Comparison of ENCODE assay signal across 4 worm cellular contexts in genomic region chrII:10388041-10388706, ce11.
TF ChIP-seq lines count a peak whose summit lies in the region.

No protein-coding gene starts in this region.

TF ChIP-seq in whole organism, L2 larva, 48 proteins besides CTCF, POLR2A, EP300 and RAD21 (continues in another document):
- TF ChIP-seq ama-1 (optimal IDR thresholded peaks at IDR 0.05; lab: Kevin White, UChicago) (peak; percentile 50), lsy-2 (tag; optimal IDR thresholded peaks at IDR 0.05; lab: Kevin White, UChicago) (peak; percentile 14 to 86), blmp-1 (tag; optimal IDR thresholded peaks at IDR 0.05; lab: Kevin White, UChicago; ENCODE audit: insufficient read depth) (no peak), snpc-4 (tag; optimal IDR thresholded peaks at IDR 0.05; lab: Kevin White, UChicago) (peak; percentile 24), nhr-11 (tag; optimal IDR thresholded peaks at IDR 0.05; lab: Kevin White, UChicago) (no peak), mdl-1 (tag; optimal IDR thresholded peaks at IDR 0.05; lab: Kevin White, UChicago) (no peak), unc-62 (GFP tag; optimal IDR thresholded peaks at IDR 0.05; lab: Kevin White, UChicago) (no peak), nhr-129 (tag; optimal IDR thresholded peaks at IDR 0.05; lab: Kevin White, UChicago) (peak; percentile 27), ZK546.5 (tag; optimal IDR thresholded peaks at IDR 0.05; lab: Kevin White, UChicago) (peak; percentile 7), lin-13 (GFP tag; optimal IDR thresholded peaks at IDR 0.05; lab: Kevin White, UChicago) (peak; percentile 74), gmeb-1 (tag; optimal IDR thresholded peaks at IDR 0.05; lab: Kevin White, UChicago) (peak; percentile 69), nhr-77 (tag; optimal IDR thresholded peaks at IDR 0.05; lab: Kevin White, UChicago) (no peak), nhr-21 (tag; optimal IDR thresholded peaks at IDR 0.05; lab: Kevin White, UChicago) (peak; percentile 58), R02D3.7 (tag; optimal IDR thresholded peaks at IDR 0.05; lab: Kevin White, UChicago) (peak; percentile 94), ceh-82 (tag; optimal IDR thresholded peaks at IDR 0.05; lab: Kevin White, UChicago) (no peak), nhr-25 (tag; optimal IDR thresholded peaks at IDR 0.05; lab: Kevin White, UChicago) (peak; percentile 76), ztf-4 (tag; optimal IDR thresholded peaks at IDR 0.05; lab: Kevin White, UChicago) (peak; percentile 75), aly-2 (tag; optimal IDR thresholded peaks at IDR 0.05; lab: Kevin White, UChicago) (no peak), crh-2 (tag; optimal IDR thresholded peaks at IDR 0.05; lab: Kevin White, UChicago) (peak; percentile 73), nhr-6 (tag; optimal IDR thresholded peaks at IDR 0.05; lab: Kevin White, UChicago) (peak; percentile 32), mab-5 (tag; optimal IDR thresholded peaks at IDR 0.05; lab: Kevin White, UChicago) (peak; percentile 41), zag-1 (tag; optimal IDR thresholded peaks at IDR 0.05; lab: Kevin White, UChicago) (no peak), C34F6.9 (tag; optimal IDR thresholded peaks at IDR 0.05; lab: Kevin White, UChicago) (peak; percentile 76)

TF ChIP-seq in whole organism, L4 larva, 104 proteins besides CTCF, POLR2A, EP300 and RAD21 (continues in another document):
- TF ChIP-seq nhr-28 (tag; optimal IDR thresholded peaks at IDR 0.05; lab: Kevin White, UChicago) (peak; percentile 57), daf-16 (GFP tag; optimal IDR thresholded peaks at IDR 0.05; lab: Kevin White, UChicago) (peak in 1 of 2 experiments; percentile 27), daf-16 (tag; optimal IDR thresholded peaks at IDR 0.05; lab: Kevin White, UChicago) (peak; percentile 70), nhr-102 (tag; optimal IDR thresholded peaks at IDR 0.05; lab: Kevin White, UChicago) (peak; percentile 43), dmd-6 (GFP tag; IDR thresholded peaks at IDR 0.05; lab: Robert Waterston, UW) (0 out of 2 replicates have a peak, but pooled peaks have one; percentile 24), nhr-10 (tag; optimal IDR thresholded peaks at IDR 0.05; lab: Kevin White, UChicago) (no peak), fkh-10 (GFP tag; optimal IDR thresholded peaks at IDR 0.05; lab: Kevin White, UChicago) (peak; percentile 6), mxl-2 (GFP tag; conservative IDR thresholded peaks at IDR 0.05; lab: Robert Waterston, UW) (peak; percentile 92), duxl-1 (tag; optimal IDR thresholded peaks at IDR 0.05; lab: Kevin White, UChicago; ENCODE audit: poor library complexity) (peak; percentile 59), lin-38 (GFP tag; IDR thresholded peaks at IDR 0.05; lab: Robert Waterston, UW) (peak; percentile 73), hmg-1.1 (GFP tag; IDR thresholded peaks at IDR 0.05; lab: Robert Waterston, UW) (peak; percentile 47; the same call in 1 of the 2 replicates), arid-1 (GFP tag; conservative IDR thresholded peaks at IDR 0.05; lab: Robert Waterston, UW) (peak; percentile 53; the same call in 1 of the 2 replicates), lin-1 (GFP tag; IDR thresholded peaks at IDR 0.05; lab: Robert Waterston, UW) (no peak), lsy-2 (tag; optimal IDR thresholded peaks at IDR 0.05; lab: Kevin White, UChicago) (peak; percentile 34 to 86), dve-1 (tag; optimal IDR thresholded peaks at IDR 0.05; lab: Kevin White, UChicago; ENCODE audit: insufficient read depth) (peak; percentile 87), ceh-20 (GFP tag; IDR thresholded peaks at IDR 0.05; lab: Robert Waterston, UW) (no peak), hlh-11 (tag; optimal IDR thresholded peaks at IDR 0.05; lab: Kevin White, UChicago) (peak; percentile 77), ces-1 (GFP tag; optimal IDR thresholded peaks at IDR 0.05; lab: Kevin White, UChicago) (no peak), ctbp-1 (GFP tag; IDR thresholded peaks at IDR 0.05; lab: Robert Waterston, UW) (no peak), spr-1 (tag; optimal IDR thresholded peaks at IDR 0.05; lab: Kevin White, UChicago) (peak; percentile 25), ZK546.5 (tag; optimal IDR thresholded peaks at IDR 0.05; lab: Kevin White, UChicago) (peak in 1 of 2 experiments; percentile 14), dpl-1 (GFP tag; optimal IDR thresholded peaks at IDR 0.05; lab: Kevin White, UChicago) (peak; percentile 74), F37D6.2 (tag; optimal IDR thresholded peaks at IDR 0.05; lab: Kevin White, UChicago) (peak; percentile 14)

TF ChIP-seq in whole organism, late embryonic, 69 proteins besides CTCF, POLR2A, EP300 and RAD21 (continues in another document):
- TF ChIP-seq T23F11.4 (GFP tag; optimal IDR thresholded peaks at IDR 0.05; lab: Kevin White, UChicago) (no peak), sox-4 (tag; optimal IDR thresholded peaks at IDR 0.05; lab: Kevin White, UChicago) (peak; percentile 50), fkh-10 (GFP tag; optimal IDR thresholded peaks at IDR 0.05; lab: Kevin White, UChicago) (no peak), ama-1 (optimal IDR thresholded peaks at IDR 0.05; lab: Kevin White, UChicago) (no peak), ceh-48 (tag; optimal IDR thresholded peaks at IDR 0.05; lab: Kevin White, UChicago) (peak; percentile 31), odd-2 (tag; optimal IDR thresholded peaks at IDR 0.05; lab: Kevin White, UChicago) (no peak), ztf-16 (tag; optimal IDR thresholded peaks at IDR 0.05; lab: Kevin White, UChicago) (peak; percentile 45), ceh-18 (tag; optimal IDR thresholded peaks at IDR 0.05; lab: Kevin White, UChicago) (peak; percentile 16), fkh-6 (tag; optimal IDR thresholded peaks at IDR 0.05; lab: Kevin White, UChicago) (peak; percentile 0), mec-3 (tag; optimal IDR thresholded peaks at IDR 0.05; lab: Kevin White, UChicago; ENCODE audit: borderline replicate concordance) (no peak), C38D4.7 (GFP tag; optimal IDR thresholded peaks at IDR 0.05; lab: Kevin White, UChicago) (peak; percentile 50), ceh-24 (tag; optimal IDR thresholded peaks at IDR 0.05; lab: Kevin White, UChicago) (no peak), che-1 (tag; optimal IDR thresholded peaks at IDR 0.05; lab: Kevin White, UChicago) (peak; percentile 60), hlh-6 (tag; optimal IDR thresholded peaks at IDR 0.05; lab: Kevin White, UChicago) (no peak), madf-2 (tag; optimal IDR thresholded peaks at IDR 0.05; lab: Kevin White, UChicago) (peak; percentile 34), unc-55 (GFP tag; optimal IDR thresholded peaks at IDR 0.05; lab: Kevin White, UChicago) (no peak), lim-6 (tag; optimal IDR thresholded peaks at IDR 0.05; lab: Kevin White, UChicago) (no peak), hlh-30 (tag; optimal IDR thresholded peaks at IDR 0.05; lab: Kevin White, UChicago; ENCODE audit: insufficient read depth) (peak; percentile 33), fax-1 (tag; optimal IDR thresholded peaks at IDR 0.05; lab: Kevin White, UChicago) (peak; percentile 63), ceh-34 (tag; optimal IDR thresholded peaks at IDR 0.05; lab: Kevin White, UChicago) (peak; percentile 59), hlh-15 (tag; optimal IDR thresholded peaks at IDR 0.05; lab: Kevin White, UChicago) (no peak), ceh-14 (tag; optimal IDR thresholded peaks at IDR 0.05; lab: Kevin White, UChicago) (peak; percentile 70), nfya-1 (tag; optimal IDR thresholded peaks at IDR 0.05; lab: Kevin White, UChicago) (peak; percentile 69), pha-4 (tag; optimal IDR thresholded peaks at IDR 0.05; lab: Kevin White, UChicago) (no peak), dmd-4 (tag; optimal IDR thresholded peaks at IDR 0.05; lab: Kevin White, UChicago; ENCODE audit: borderline replicate concordance) (no peak), K02D7.2 (tag; optimal IDR thresholded peaks at IDR 0.05; lab: Kevin White, UChicago) (peak; percentile 1)

TF ChIP-seq in whole organism, mixed stage, embryonic, 35 proteins besides CTCF, POLR2A, EP300 and RAD21 (continues in another document):
- TF ChIP-seq tbx-8 (GFP tag; optimal IDR thresholded peaks at IDR 0.05; lab: Kevin White, UChicago) (peak; percentile 78), ceh-39 (tag; optimal IDR thresholded peaks at IDR 0.05; lab: Kevin White, UChicago) (peak; percentile 4), ceh-83 (GFP tag; optimal IDR thresholded peaks at IDR 0.05; lab: Kevin White, UChicago) (peak; percentile 74), elt-1 (tag; optimal IDR thresholded peaks at IDR 0.05; lab: Kevin White, UChicago; ENCODE audit: borderline replicate concordance, insufficient read depth) (peak; percentile 54), hlh-1 (tag; optimal IDR thresholded peaks at IDR 0.05; lab: Kevin White, UChicago) (peak; percentile 39), ceh-43 (GFP tag; optimal IDR thresholded peaks at IDR 0.05; lab: Kevin White, UChicago) (peak; percentile 77), lin-13 (tag; optimal IDR thresholded peaks at IDR 0.05; lab: Kevin White, UChicago) (no peak), lsy-2 (tag; optimal IDR thresholded peaks at IDR 0.05; lab: Kevin White, UChicago) (peak; percentile 52), zip-8 (tag; optimal IDR thresholded peaks at IDR 0.05; lab: Kevin White, UChicago) (no peak), M03D4.4 (tag; optimal IDR thresholded peaks at IDR 0.05; lab: Kevin White, UChicago) (peak; percentile 82), nhr-237 (tag; optimal IDR thresholded peaks at IDR 0.05; lab: Kevin White, UChicago) (peak; percentile 11), mls-2 (tag; optimal IDR thresholded peaks at IDR 0.05; lab: Kevin White, UChicago) (peak; percentile 66), nhr-28 (tag; optimal IDR thresholded peaks at IDR 0.05; lab: Kevin White, UChicago) (no peak), pha-4 (tag; optimal IDR thresholded peaks at IDR 0.05; lab: Kevin White, UChicago) (no peak), bed-3 (GFP tag; optimal IDR thresholded peaks at IDR 0.05; lab: Kevin White, UChicago) (peak; percentile 37), nhr-12 (tag; optimal IDR thresholded peaks at IDR 0.05; lab: Kevin White, UChicago) (no peak), cnd-1 (tag; optimal IDR thresholded peaks at IDR 0.05; lab: Kevin White, UChicago) (peak; percentile 38), drap-1 (GFP tag; optimal IDR thresholded peaks at IDR 0.05; lab: Kevin White, UChicago) (peak; percentile 54), mep-1 (tag; optimal IDR thresholded peaks at IDR 0.05; lab: Kevin White, UChicago) (peak; percentile 78), elt-3 (tag; optimal IDR thresholded peaks at IDR 0.05; lab: Kevin White, UChicago) (no peak), lin-32 (GFP tag; optimal IDR thresholded peaks at IDR 0.05; lab: Kevin White, UChicago) (peak; percentile 30), flh-1 (GFP tag; optimal IDR thresholded peaks at IDR 0.05; lab: Kevin White, UChicago) (peak; percentile 5), sem-2 (GFP tag; optimal IDR thresholded peaks at IDR 0.05; lab: Kevin White, UChicago) (no peak), snpc-4 (tag; optimal IDR thresholded peaks at IDR 0.05; lab: Kevin White, UChicago) (no peak), sptf-1 (tag; optimal IDR thresholded peaks at IDR 0.05; lab: Kevin White, UChicago) (peak; percentile 91), ham-2 (GFP tag; optimal IDR thresholded peaks at IDR 0.05; lab: Kevin White, UChicago) (no peak), blmp-1 (tag; optimal IDR thresholded peaks at IDR 0.05; lab: Kevin White, UChicago) (no peak), nhr-2 (tag; optimal IDR thresholded peaks at IDR 0.05; lab: Kevin White, UChicago) (no peak), mab-5 (tag; optimal IDR thresholded peaks at IDR 0.05; lab: Kevin White, UChicago) (no peak)
